Worm (Caenorhabditis elegans): ENCODE measurements around the gene frpr-4.

ce11 chrII:5292226-5292752 lies 37.0 kb upstream of the frpr-4 start, which contains the start of gene ZK622.4:
- TF ChIP-seq sox-4 (tag; optimal IDR thresholded peaks at IDR 0.05) (no peak), nhr-237 (tag; optimal IDR thresholded peaks at IDR 0.05) (no peak), nhr-12 (tag; optimal IDR thresholded peaks at IDR 0.05) (no peak), elt-3 (tag; optimal IDR thresholded peaks at IDR 0.05) (peak in 1 of 6 experiments; percentile 56), elt-2 (tag; optimal IDR thresholded peaks at IDR 0.05) (peak; percentile 37), nhr-20 (tag; optimal IDR thresholded peaks at IDR 0.05) (peak; percentile 46), unc-86 (tag; optimal IDR thresholded peaks at IDR 0.05) (no peak), fkh-10 (GFP tag; optimal IDR thresholded peaks at IDR 0.05) (no peak), nhr-77 (tag; optimal IDR thresholded peaks at IDR 0.05) (peak; percentile 26), ztf-11 (tag; optimal IDR thresholded peaks at IDR 0.05) (no peak)

All from whole organism, L1 larva.